Worm (Caenorhabditis elegans) whole organism, mixed stage, embryonic: Measurements from ENCODE around the gene R13D7.2.

Source experiments
- ces-1 ChIP-seq: fragments of 150-350 bp; optimal IDR thresholded peaks from 2 replicates; lab custom pipeline; 2014; ENCODE audit warnings: missing biosample characterization, missing genetic modification reagents, missing genetic modification characterization
- cnd-1 ChIP-seq: fragments of 200-800 bp; sonication (Bioruptor generic); optimal IDR thresholded peaks from 2 replicates; lab custom pipeline; 2018; ENCODE audit warnings: mild to moderate bottlenecking, missing genetic modification characterization, missing compliant biosample characterization
- elt-1 ChIP-seq: sonication (generic microtip); optimal IDR thresholded peaks from 2 replicates; lab custom pipeline; 2017; ENCODE audit warnings: missing genetic modification characterization, mild to moderate bottlenecking, missing compliant biosample characterization, antibody characterized with exemption, moderate library complexity, borderline replicate concordance; ENCODE audit not compliant: insufficient read depth
- ham-2 ChIP-seq: fragments of 200-800 bp; sonication (Bioruptor generic); optimal IDR thresholded peaks from 2 replicates; lab custom pipeline; 2018; ENCODE audit warnings: mild to moderate bottlenecking, missing genetic modification characterization, missing compliant biosample characterization
- lin-13 ChIP-seq: fragments of 150-350 bp; optimal IDR thresholded peaks from 2 replicates; lab custom pipeline; 2014; ENCODE audit warnings: missing biosample characterization, missing genetic modification characterization
- lsy-2 ChIP-seq: fragments of 150-350 bp; optimal IDR thresholded peaks from 2 replicates; lab custom pipeline; 2014; ENCODE audit warnings: missing biosample characterization, missing genetic modification characterization
- mab-5 ChIP-seq: fragments of 150-350 bp; optimal IDR thresholded peaks from 2 replicates; lab custom pipeline; 2014; ENCODE audit warnings: missing biosample characterization, missing genetic modification characterization
- nhr-12 ChIP-seq: fragments of 150-350 bp; optimal IDR thresholded peaks from 2 replicates; lab custom pipeline; 2014; ENCODE audit warnings: missing biosample characterization, missing genetic modification characterization
- nhr-2 ChIP-seq: fragments of 150-350 bp; optimal IDR thresholded peaks from 2 replicates; lab custom pipeline; 2014; ENCODE audit warnings: missing biosample characterization, missing genetic modification characterization
- nhr-237 ChIP-seq: fragments of 150-350 bp; optimal IDR thresholded peaks from 2 replicates; lab custom pipeline; 2014; ENCODE audit warnings: missing biosample characterization, missing genetic modification characterization
- unc-62 ChIP-seq: fragments of 150-350 bp; optimal IDR thresholded peaks from 2 replicates; lab custom pipeline; 2014; ENCODE audit warnings: missing biosample characterization, missing genetic modification reagents, missing genetic modification characterization

DNA sequence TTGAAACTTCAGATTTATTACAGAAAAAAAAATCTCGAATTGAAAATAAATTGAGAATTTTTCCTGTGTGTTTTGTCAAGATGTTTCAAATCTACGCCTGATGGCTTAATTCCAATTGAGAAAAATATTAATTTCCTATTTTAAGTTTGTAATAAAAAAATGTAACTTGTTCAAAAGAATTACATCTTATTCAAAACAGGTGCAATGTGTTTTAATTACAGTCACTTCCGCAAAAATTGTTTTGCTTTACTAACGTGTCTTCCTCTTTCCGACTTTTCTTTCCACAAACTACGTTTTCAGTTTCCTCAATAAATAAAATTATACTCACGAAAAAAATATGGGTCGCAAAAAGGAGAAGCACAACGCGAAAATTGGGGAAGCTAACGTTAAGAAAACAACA is 28.3 kb downstream of the R13D7.2 start, which contains the start of gene F25E5.16:
- TF ChIP-seq elt-1 (tag; lab: Kevin White, UChicago) = no peak
- TF ChIP-seq nhr-2 (tag; lab: Kevin White, UChicago) = no peak
- no peak for TF ChIP-seq ham-2 (GFP tag; lab: Kevin White, UChicago)
- no peak for TF ChIP-seq lin-13 (tag; lab: Kevin White, UChicago)
- TF ChIP-seq unc-62 (GFP tag; lab: Kevin White, UChicago) = no peak
- no peak for TF ChIP-seq ces-1 (GFP tag; lab: Kevin White, UChicago)
- TF ChIP-seq nhr-12 = no peak
- no peak for TF ChIP-seq lsy-2 (tag; lab: Kevin White, UChicago)
- TF ChIP-seq mab-5 (tag; lab: Kevin White, UChicago) = no peak
- no peak for TF ChIP-seq cnd-1 (tag; lab: Kevin White, UChicago)
- no peak for TF ChIP-seq nhr-237 (tag; lab: Kevin White, UChicago)
